Worm (Caenorhabditis elegans) whole organism, midembryonic: ENCODE measurements around the gene heh-1.

ENCODE experiments used
- T22C8.4 ChIP-seq: fragments of 200-800 bp; sonication (Bioruptor generic); IDR thresholded peaks from 2 replicates; pipeline ENCODE4 v1.3.6; 2022; ENCODE audit warnings: missing genetic modification characterization, missing compliant biosample characterization
- cog-1 ChIP-seq: sonication (generic microtip); optimal IDR thresholded peaks from 2 replicates; lab custom pipeline; 2016; ENCODE audit warnings: missing genetic modification characterization, missing compliant biosample characterization
- flt-1 ChIP-seq: fragments of 200-800 bp; sonication (Bioruptor generic); IDR thresholded peaks from 2 replicates; pipeline ENCODE4 v1.3.6; 2022; ENCODE audit warnings: missing genetic modification characterization, missing compliant biosample characterization
- klf-2 ChIP-seq: fragments of 200-800 bp; sonication (Bioruptor generic); conservative IDR thresholded peaks from 2 replicates; pipeline ENCODE4 v1.3.6; 2022; ENCODE audit warnings: missing genetic modification reagents, missing genetic modification characterization, missing compliant biosample characterization
- med-1 ChIP-seq: sonication (generic microtip); optimal IDR thresholded peaks from 2 replicates; lab custom pipeline; 2017; ENCODE audit warnings: missing genetic modification characterization, mild to moderate bottlenecking, missing compliant biosample characterization, antibody characterized with exemption, missing genetic modification reagents; ENCODE audit not compliant: insufficient read depth
- ref-1 ChIP-seq: fragments of 200-800 bp; sonication (Bioruptor generic); conservative IDR thresholded peaks from 2 replicates; pipeline ENCODE4 v1.3.6; 2022; ENCODE audit warnings: missing genetic modification reagents, missing genetic modification characterization, missing compliant biosample characterization
- tab-1 ChIP-seq: fragments of 200-800 bp; sonication (Bioruptor generic); IDR thresholded peaks from 2 replicates; pipeline ENCODE4 v1.3.6; 2022; ENCODE audit warnings: missing genetic modification characterization, missing compliant biosample characterization
- ztf-23 ChIP-seq: fragments of 200-800 bp; sonication (Bioruptor generic); IDR thresholded peaks from 2 replicates; pipeline ENCODE4 v1.3.6; 2022; ENCODE audit warnings: missing genetic modification reagents, missing genetic modification characterization, missing compliant biosample characterization
- ztf-29 ChIP-seq: fragments of 200-800 bp; sonication (Bioruptor generic); IDR thresholded peaks from 2 replicates; pipeline ENCODE4 v1.3.6; 2022; ENCODE audit warnings: missing genetic modification reagents, missing genetic modification characterization, missing compliant biosample characterization

Gene heh-1

DNA sequence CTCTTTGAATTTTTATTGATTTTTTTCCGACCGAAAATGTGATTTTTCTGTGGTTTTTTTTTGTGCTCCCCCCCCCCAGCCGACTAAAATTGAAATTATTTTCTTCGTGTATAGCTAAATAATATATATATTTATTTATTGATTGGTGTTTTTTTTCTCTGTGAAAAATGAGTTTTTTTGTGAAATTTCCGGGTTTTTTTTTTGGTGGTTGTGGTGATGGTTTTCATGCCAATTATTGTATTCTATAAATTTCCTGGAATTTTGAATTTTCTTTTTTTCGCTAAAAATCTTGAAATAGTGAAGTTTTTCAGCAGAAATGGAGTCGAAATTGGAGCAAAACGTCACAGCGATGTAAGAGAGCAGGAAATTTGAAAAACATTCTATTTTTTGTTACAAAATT lies 15.9 kb downstream of the heh-1 start, which contains the start of gene lmtr-5:
Gene lmtr-5 (plus strand): TSS at position 301 of the 400 bp plus-strand sequence.
- no peak for TF ChIP-seq ztf-23
- TF ChIP-seq med-1 (GFP tag; lab: Kevin White, UChicago) = no peak
- no peak for TF ChIP-seq tab-1 (GFP tag; lab: Robert Waterston, UW)
- no peak for TF ChIP-seq cog-1 (tag; lab: Kevin White, UChicago)
- TF ChIP-seq ztf-29 (GFP tag; lab: Robert Waterston, UW) = no peak
- TF ChIP-seq klf-2 (GFP tag; lab: Robert Waterston, UW) = no peak
- no peak for TF ChIP-seq T22C8.4 (GFP tag; lab: Robert Waterston, UW)
- no peak for TF ChIP-seq flt-1 (GFP tag; lab: Robert Waterston, UW)
- TF ChIP-seq ref-1 (GFP tag; lab: Robert Waterston, UW) = no peak

DNA sequence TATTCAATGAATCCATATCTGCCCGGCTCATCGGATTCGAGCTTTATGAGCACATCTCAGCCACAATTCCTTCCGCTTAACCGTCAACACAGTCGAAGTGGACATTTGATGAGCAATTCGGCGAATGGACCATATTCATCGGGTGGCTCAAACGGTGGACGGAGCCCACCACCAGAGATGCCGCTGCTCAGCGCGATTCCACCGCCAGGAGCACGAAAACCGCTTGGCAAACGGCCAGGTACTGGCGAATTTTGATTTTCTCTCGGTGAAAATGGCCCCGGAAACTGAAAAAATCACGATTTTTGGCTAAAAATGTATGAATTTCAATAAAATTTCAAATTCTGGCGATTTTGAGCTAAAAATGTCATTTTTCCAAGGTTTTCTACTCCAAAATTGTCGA lies 19.5 kb downstream of the heh-1 start:
- TF ChIP-seq ref-1 (GFP tag; lab: Robert Waterston, UW) = no peak
- TF ChIP-seq T22C8.4 (GFP tag; lab: Robert Waterston, UW) = no peak
- no peak for TF ChIP-seq ztf-23
- no peak for TF ChIP-seq cog-1 (tag; lab: Kevin White, UChicago)
- no peak for TF ChIP-seq med-1 (GFP tag; lab: Kevin White, UChicago)
- TF ChIP-seq ztf-29 (GFP tag; lab: Robert Waterston, UW) = no peak
- no peak for TF ChIP-seq klf-2 (GFP tag; lab: Robert Waterston, UW)
- TF ChIP-seq tab-1 (GFP tag; lab: Robert Waterston, UW) = no peak
- no peak for TF ChIP-seq flt-1 (GFP tag; lab: Robert Waterston, UW)

DNA sequence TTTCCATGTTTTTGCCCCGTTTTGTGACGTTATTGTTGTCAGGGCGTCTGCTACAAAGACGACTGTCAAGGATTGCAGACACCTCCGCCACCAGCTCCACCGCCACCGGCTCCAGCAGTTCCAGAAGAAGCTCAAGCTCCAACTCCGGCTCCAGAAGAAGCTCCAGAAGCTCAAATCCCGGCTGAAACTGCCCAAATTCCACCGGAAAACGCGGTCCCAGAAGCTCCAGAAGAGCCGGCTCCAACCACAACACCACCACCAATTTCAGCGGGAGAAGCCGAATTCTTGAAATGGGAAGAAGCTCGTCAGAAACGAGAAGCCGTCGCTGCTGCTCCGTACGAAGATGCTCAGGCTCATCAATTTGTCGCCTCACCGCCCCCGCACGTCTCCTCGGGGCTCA lies 22.5 kb downstream of the heh-1 start:
- no peak for TF ChIP-seq klf-2 (GFP tag; lab: Robert Waterston, UW)
- no peak for TF ChIP-seq T22C8.4 (GFP tag; lab: Robert Waterston, UW)
- TF ChIP-seq cog-1 (tag; lab: Kevin White, UChicago) = no peak
- TF ChIP-seq ref-1 (GFP tag; lab: Robert Waterston, UW) = no peak
- TF ChIP-seq med-1 (GFP tag; lab: Kevin White, UChicago) = no peak
- no peak for TF ChIP-seq ztf-29 (GFP tag; lab: Robert Waterston, UW)
- TF ChIP-seq flt-1 (GFP tag; lab: Robert Waterston, UW) = no peak
- TF ChIP-seq tab-1 (GFP tag; lab: Robert Waterston, UW) = no peak

DNA sequence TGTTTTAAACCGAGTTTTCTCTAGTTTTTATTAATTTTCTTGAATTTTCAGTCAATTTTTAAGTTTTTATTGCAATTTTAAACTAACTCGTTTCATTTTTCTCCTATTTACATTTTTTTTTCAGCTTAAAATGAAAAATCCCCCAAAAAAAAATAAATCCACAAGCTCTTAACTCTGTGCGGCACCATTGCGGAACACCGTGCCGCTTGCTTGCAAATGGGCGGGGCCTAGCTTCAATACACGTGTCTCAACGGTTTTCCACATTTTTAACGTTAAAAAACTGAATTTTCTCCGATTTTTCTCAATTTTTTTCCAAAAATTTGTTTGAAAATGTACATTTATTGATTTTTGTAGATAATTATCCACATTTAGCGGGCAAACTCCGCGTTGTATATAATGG lies 24.3 kb downstream of the heh-1 start, which contains the start of gene R148.3:
Gene R148.3 (plus strand): TSS at position 347 of the 400 bp plus-strand sequence.
- TF ChIP-seq ref-1 (GFP tag; lab: Robert Waterston, UW) = peak; percentile 64; the same call in 1 of the 2 replicates
- TF ChIP-seq ztf-23 = peak; percentile 92
- TF ChIP-seq tab-1 (GFP tag; lab: Robert Waterston, UW) = peak; percentile 85
- TF ChIP-seq T22C8.4 (GFP tag; lab: Robert Waterston, UW) = peak; percentile 8; the same call in 1 of the 2 replicates
- peak; percentile 86 for TF ChIP-seq flt-1 (GFP tag; lab: Robert Waterston, UW)
- peak; percentile 49 for TF ChIP-seq cog-1 (tag; lab: Kevin White, UChicago)
- peak; percentile 80 for TF ChIP-seq klf-2 (GFP tag; lab: Robert Waterston, UW)
- peak; percentile 93 for TF ChIP-seq med-1 (GFP tag; lab: Kevin White, UChicago)
- peak; percentile 78 for TF ChIP-seq ztf-29 (GFP tag; lab: Robert Waterston, UW)

DNA sequence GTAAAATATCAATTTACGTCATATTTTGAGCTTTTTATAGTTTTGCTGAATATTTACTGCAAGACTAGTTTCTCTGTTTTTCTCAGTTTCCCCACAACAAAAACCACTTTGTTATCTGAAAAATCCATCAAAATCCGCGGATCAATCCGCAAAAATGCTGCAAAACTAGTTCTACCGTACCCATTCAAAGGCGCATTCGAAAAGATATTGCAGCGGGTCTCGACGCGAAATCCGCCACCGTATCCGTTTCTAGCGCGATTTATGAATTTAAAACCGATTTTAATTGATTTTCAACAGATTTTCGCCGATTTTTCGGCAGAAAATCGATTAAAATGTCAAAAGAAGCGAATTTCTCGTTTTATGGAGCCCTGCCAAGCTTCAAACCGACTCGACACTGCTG lies 27.9 kb downstream of the heh-1 start, which contains the start of gene R148.4:
Gene R148.4 (plus strand): TSS at position 211 of the 400 bp plus-strand sequence.
- TF ChIP-seq ztf-29 (GFP tag; lab: Robert Waterston, UW) (no peak), ztf-23 (no peak), klf-2 (GFP tag; lab: Robert Waterston, UW) (no peak), tab-1 (GFP tag; lab: Robert Waterston, UW) (no peak)

DNA sequence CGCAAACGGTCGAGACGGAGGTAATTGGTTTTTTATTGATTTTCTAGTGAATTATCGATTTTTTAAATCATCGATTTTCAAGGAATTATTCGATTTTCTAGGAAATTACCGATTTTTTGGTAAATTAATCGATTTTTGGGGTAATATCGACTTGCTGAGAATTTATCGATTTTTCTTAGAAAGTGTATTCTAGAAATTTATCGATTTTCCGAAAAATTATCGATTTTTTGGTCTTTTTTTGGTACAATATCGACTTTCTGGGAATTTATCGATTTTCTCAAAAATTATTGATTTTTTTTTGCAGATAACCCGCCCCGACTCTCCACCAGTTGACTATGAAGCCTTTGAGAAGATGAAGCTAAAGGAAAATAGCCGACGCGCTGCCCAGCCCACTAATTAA lies 28.8 kb downstream of the heh-1 start:
- TF ChIP-seq cog-1 (tag; lab: Kevin White, UChicago) (no peak), T22C8.4 (GFP tag; lab: Robert Waterston, UW) (peak; percentile 91)

DNA sequence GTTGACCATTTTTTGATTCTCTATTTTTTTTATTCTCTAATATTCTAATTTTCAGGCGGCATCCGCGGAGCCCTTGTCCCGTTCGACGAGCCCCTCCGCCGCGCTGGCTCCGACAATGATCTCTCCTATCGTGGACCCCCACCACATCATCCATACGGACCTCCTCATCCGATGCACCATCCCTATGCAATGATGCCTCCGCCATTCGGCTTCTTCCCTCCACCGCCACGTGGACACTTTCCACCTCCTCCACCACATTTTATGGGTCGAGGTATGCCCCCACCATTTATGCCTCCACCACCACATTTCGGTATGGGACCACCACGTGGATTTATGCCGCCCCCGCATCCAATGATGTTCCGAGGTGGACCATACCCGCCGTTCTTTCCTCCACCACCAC lies 30.0 kb downstream of the heh-1 start:
- no peak for TF ChIP-seq ztf-23
- TF ChIP-seq med-1 (GFP tag; lab: Kevin White, UChicago) = no peak
- no peak for TF ChIP-seq cog-1 (tag; lab: Kevin White, UChicago)

DNA sequence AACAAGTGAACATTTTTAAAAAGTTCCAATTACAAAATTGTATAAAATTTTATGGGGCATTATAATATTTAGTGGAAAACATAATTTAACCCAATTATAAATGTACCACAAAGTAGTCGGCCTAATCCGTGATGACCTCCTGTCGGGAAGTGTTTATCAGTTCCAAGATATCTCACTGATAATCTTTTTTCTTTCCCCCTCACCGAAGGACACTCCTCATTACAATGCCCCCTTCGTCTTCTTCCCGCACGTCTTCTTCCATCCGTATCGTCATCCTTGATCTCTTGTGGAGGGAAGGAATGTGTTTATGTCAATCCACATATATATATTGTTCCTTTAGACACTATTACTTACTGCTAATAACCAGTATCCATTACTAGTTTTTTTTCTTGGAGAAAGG lies 34.0 kb downstream of the heh-1 start, which contains the start of gene R148.5:
Gene R148.5 (plus strand): TSS at position 331 of the 400 bp plus-strand sequence.
- TF ChIP-seq ztf-29 (GFP tag; lab: Robert Waterston, UW) (no peak), ref-1 (GFP tag; lab: Robert Waterston, UW) (no peak), T22C8.4 (GFP tag; lab: Robert Waterston, UW) (no peak), klf-2 (GFP tag; lab: Robert Waterston, UW) (no peak), tab-1 (GFP tag; lab: Robert Waterston, UW) (no peak), flt-1 (GFP tag; lab: Robert Waterston, UW) (no peak), med-1 (GFP tag; lab: Kevin White, UChicago) (no peak), ztf-23 (no peak), cog-1 (tag; lab: Kevin White, UChicago) (no peak)

DNA sequence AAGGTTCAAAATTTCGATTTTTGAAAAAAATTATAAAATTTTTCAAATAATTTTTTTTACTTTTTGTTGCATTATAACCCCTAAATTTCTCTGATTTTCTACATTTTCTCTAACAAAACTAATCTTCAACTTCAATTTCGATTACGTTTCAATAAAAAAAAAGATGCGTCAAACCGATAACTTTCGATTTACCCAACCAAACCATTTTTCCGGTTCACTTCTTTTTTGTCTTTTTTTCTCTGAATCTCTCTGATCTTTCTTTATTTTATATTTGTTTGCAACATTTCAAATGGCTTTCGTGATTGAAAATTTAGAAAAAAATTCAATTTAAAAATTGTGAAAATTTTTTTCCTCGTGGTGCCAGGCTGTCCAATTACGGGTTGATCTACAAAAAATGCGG lies 35.9 kb downstream of the heh-1 start:
- no peak for TF ChIP-seq flt-1 (GFP tag; lab: Robert Waterston, UW)
- no peak for TF ChIP-seq T22C8.4 (GFP tag; lab: Robert Waterston, UW)
- no peak for TF ChIP-seq klf-2 (GFP tag; lab: Robert Waterston, UW)
- TF ChIP-seq cog-1 (tag; lab: Kevin White, UChicago) = no peak
- no peak for TF ChIP-seq tab-1 (GFP tag; lab: Robert Waterston, UW)
- TF ChIP-seq ztf-23 = no peak
- no peak for TF ChIP-seq med-1 (GFP tag; lab: Kevin White, UChicago)
- no peak for TF ChIP-seq ref-1 (GFP tag; lab: Robert Waterston, UW)
- TF ChIP-seq ztf-29 (GFP tag; lab: Robert Waterston, UW) = no peak
